Worm (Caenorhabditis elegans): Measurements from ENCODE around the gene eif-2Bepsilon.

- TF ChIP-seq Y75B8A.6 (GFP tag; IDR thresholded peaks at IDR 0.05) (no peak), nhr-28 (tag; optimal IDR thresholded peaks at IDR 0.05) (no peak), aly-2 (tag; optimal IDR thresholded peaks at IDR 0.05) (no peak), ztf-11 (tag; optimal IDR thresholded peaks at IDR 0.05) (no peak), lsy-2 (tag; optimal IDR thresholded peaks at IDR 0.05) (no peak), skn-1 (tag; optimal IDR thresholded peaks at IDR 0.05) (no peak), zfp-3 (GFP tag; conservative IDR thresholded peaks at IDR 0.05) (no peak), fkh-10 (GFP tag; optimal IDR thresholded peaks at IDR 0.05) (no peak), nhr-76 (tag; optimal IDR thresholded peaks at IDR 0.05) (no peak), zag-1 (tag; optimal IDR thresholded peaks at IDR 0.05) (no peak), nhr-11 (tag; optimal IDR thresholded peaks at IDR 0.05) (no peak), nhr-48 (tag; optimal IDR thresholded peaks at IDR 0.05) (no peak), egl-27 (tag; optimal IDR thresholded peaks at IDR 0.05) (no peak), saeg-2 (GFP tag; IDR thresholded peaks at IDR 0.05) (no peak)
Measured at ce11 chrII:8631766-8632165, 29.9 kb upstream of the eif-2Bepsilon start.
